Fruit fly (Drosophila melanogaster) whole organism, embryonic: ENCODE measurements around the gene CG31122.
A peak's percentile ranks its signal among the peaks of the same experiment; 100 is the strongest.

Source experiments
- Antp ChIP-seq: fragments of 200-800 bp; sonication (Bioruptor generic); optimal IDR thresholded peaks from 3 replicates; lab custom pipeline; 2016; ENCODE audit warnings: missing biosample characterization, missing genetic modification characterization
- BEAF-32 ChIP-seq: fragments of 200-800 bp; sonication (Bioruptor generic); optimal IDR thresholded peaks from 3 replicates; lab custom pipeline; 2017; ENCODE audit warnings: missing biosample characterization, missing genetic modification characterization, mild to moderate bottlenecking, moderate library complexity, missing genetic modification reagents
- CG10462 ChIP-seq: fragments of 200-800 bp; sonication (Bioruptor generic); optimal IDR thresholded peaks from 2 replicates; lab custom pipeline; 2016; ENCODE audit warnings: missing biosample characterization, missing genetic modification characterization
- CG10959 ChIP-seq: fragments of 200-800 bp; sonication (Bioruptor generic); IDR thresholded peaks from 2 replicates; pipeline ENCODE4 v1.3.6; 2022; ENCODE audit warnings: missing biosample characterization, missing genetic modification characterization
- CG11560 ChIP-seq: fragments of 200-800 bp; sonication (Bioruptor generic); IDR thresholded peaks from 3 replicates; pipeline ENCODE4 v1.3.6; 2022; ENCODE audit warnings: missing biosample characterization, missing genetic modification characterization
- CG13775 ChIP-seq: fragments of 200-800 bp; sonication (Bioruptor generic); optimal IDR thresholded peaks from 3 replicates; lab custom pipeline; 2017; ENCODE audit warnings: missing biosample characterization, mild to moderate bottlenecking, missing genetic modification characterization
- CG14050 ChIP-seq: fragments of 200-800 bp; sonication (Bioruptor generic); IDR thresholded peaks from 3 replicates; pipeline ENCODE4 v1.3.6; 2022; ENCODE audit warnings: missing biosample characterization, missing genetic modification characterization
- CG15011 ChIP-seq: fragments of 200-800 bp; sonication (Bioruptor generic); optimal IDR thresholded peaks from 3 replicates; lab custom pipeline; 2018; ENCODE audit warnings: missing biosample characterization, mild to moderate bottlenecking, missing genetic modification characterization
- CG15073 ChIP-seq: fragments of 200-800 bp; sonication (Bioruptor generic); optimal IDR thresholded peaks from 2 replicates; lab custom pipeline; 2016; ENCODE audit warnings: missing biosample characterization, missing genetic modification characterization
- CG1529 ChIP-seq: fragments of 200-800 bp; sonication (Bioruptor generic); optimal IDR thresholded peaks from 3 replicates; lab custom pipeline; 2018; ENCODE audit warnings: missing biosample characterization, missing genetic modification characterization
- CG1603 ChIP-seq: fragments of 200-800 bp; sonication (Bioruptor generic); optimal IDR thresholded peaks from 2 replicates; lab custom pipeline; 2019; ENCODE audit warnings: missing biosample characterization, mild to moderate bottlenecking, missing genetic modification characterization, moderate library complexity
- CG16815 ChIP-seq: fragments of 200-800 bp; sonication (Bioruptor generic); optimal IDR thresholded peaks from 3 replicates; lab custom pipeline; 2017; ENCODE audit warnings: missing biosample characterization, mild to moderate bottlenecking, missing genetic modification characterization
- CG16863 ChIP-seq: fragments of 200-800 bp; sonication (Bioruptor generic); optimal IDR thresholded peaks from 3 replicates; lab custom pipeline; 2016; ENCODE audit warnings: missing biosample characterization, missing genetic modification characterization
- CG17359 ChIP-seq: fragments of 200-800 bp; sonication (Bioruptor generic); optimal IDR thresholded peaks from 3 replicates; lab custom pipeline; 2018; ENCODE audit warnings: missing biosample characterization, mild to moderate bottlenecking, missing genetic modification characterization, moderate library complexity
- CG18011 ChIP-seq: fragments of 200-800 bp; sonication (Bioruptor generic); optimal IDR thresholded peaks from 2 replicates; lab custom pipeline; 2017; ENCODE audit warnings: missing biosample characterization, missing genetic modification characterization, mild to moderate bottlenecking, moderate library complexity, missing genotype
- CG2875 ChIP-seq: fragments of 200-800 bp; sonication (Bioruptor generic); optimal IDR thresholded peaks from 2 replicates; lab custom pipeline; 2017; ENCODE audit warnings: missing biosample characterization, mild to moderate bottlenecking, missing genetic modification characterization, missing genetic modification reagents
- CG3726 ChIP-seq: fragments of 200-800 bp; sonication (Bioruptor generic); IDR thresholded peaks from 3 replicates; pipeline ENCODE4, ENCODE4 v1.3.6; 2022; ENCODE audit warnings: missing biosample characterization, missing genetic modification characterization
- CG4328 ChIP-seq: fragments of 200-800 bp; sonication (Bioruptor generic); optimal IDR thresholded peaks from 3 replicates; lab custom pipeline; 2017; ENCODE audit warnings: missing biosample characterization, missing genetic modification reagents, missing genetic modification characterization
- CG43689 ChIP-seq: fragments of 200-800 bp; sonication (Bioruptor generic); IDR thresholded peaks from 2 replicates; pipeline ENCODE4 v1.3.6; 2022; ENCODE audit warnings: missing biosample characterization, missing genetic modification characterization
- CG4424 ChIP-seq: fragments of 200-800 bp; sonication (Bioruptor generic); optimal IDR thresholded peaks from 3 replicates; lab custom pipeline; 2016; ENCODE audit warnings: missing biosample characterization, missing genetic modification characterization
- CG8089 ChIP-seq: fragments of 200-800 bp; sonication (Bioruptor generic); optimal IDR thresholded peaks from 3 replicates; lab custom pipeline; 2016; ENCODE audit warnings: missing biosample characterization, missing genetic modification characterization
- CG8359 ChIP-seq: fragments of 200-800 bp; sonication (Bioruptor generic); optimal IDR thresholded peaks from 2 replicates; lab custom pipeline; 2017; ENCODE audit warnings: missing biosample characterization, mild to moderate bottlenecking, missing genetic modification characterization, borderline replicate concordance
- CG8388 ChIP-seq: fragments of 200-800 bp; sonication (Bioruptor generic); optimal IDR thresholded peaks from 2 replicates; lab custom pipeline; 2019; ENCODE audit warnings: missing biosample characterization, mild to moderate bottlenecking, missing genetic modification characterization, moderate library complexity
- CG8924 ChIP-seq: fragments of 200-800 bp; optimal IDR thresholded peaks from 3 replicates; lab custom pipeline; 2019; ENCODE audit warnings: missing biosample characterization, mild to moderate bottlenecking, missing genetic modification characterization, moderate library complexity
- CHES-1-like ChIP-seq: fragments of 200-800 bp; sonication (Bioruptor generic); optimal IDR thresholded peaks from 2 replicates; lab custom pipeline; 2016; ENCODE audit warnings: missing biosample characterization, missing genetic modification characterization
- Gug ChIP-seq: fragments of 200-800 bp; sonication (Bioruptor generic); IDR thresholded peaks from 4 replicates; pipeline ENCODE4 v1.3.6; 2022; ENCODE audit warnings: missing biosample characterization, missing genetic modification characterization
- HLHmδ ChIP-seq: fragments of 200-800 bp; sonication (Bioruptor generic); optimal IDR thresholded peaks from 2 replicates; lab custom pipeline; 2018; ENCODE audit warnings: missing biosample characterization, mild to moderate bottlenecking, missing genetic modification characterization, moderate library complexity
- MTF-1 ChIP-seq: fragments of 200-800 bp; sonication (Bioruptor generic); optimal IDR thresholded peaks from 2 replicates; lab custom pipeline; 2018; ENCODE audit warnings: missing biosample characterization, mild to moderate bottlenecking, missing genetic modification characterization, borderline replicate concordance
- Poxn ChIP-seq: fragments of 200-800 bp; sonication (Bioruptor generic); IDR thresholded peaks from 2 replicates; pipeline ENCODE4 v1.3.6; 2022; ENCODE audit warnings: missing biosample characterization, missing genetic modification characterization
- Sox102F ChIP-seq: fragments of 200-800 bp; sonication (Bioruptor generic); optimal IDR thresholded peaks from 2 replicates; lab custom pipeline; 2018; ENCODE audit warnings: missing biosample characterization, mild to moderate bottlenecking, missing genetic modification characterization, moderate library complexity
- az2 ChIP-seq: fragments of 200-800 bp; sonication (Bioruptor generic); optimal IDR thresholded peaks from 3 replicates; lab custom pipeline; 2016; ENCODE audit warnings: missing biosample characterization, missing genetic modification characterization
- bcd ChIP-seq: fragments of 200-800 bp; sonication (Bioruptor generic); optimal IDR thresholded peaks from 2 replicates; lab custom pipeline; 2017; ENCODE audit warnings: missing biosample characterization, mild to moderate bottlenecking, missing genetic modification characterization
- chn ChIP-seq: fragments of 200-800 bp; sonication (Bioruptor generic); optimal IDR thresholded peaks from 2 replicates; lab custom pipeline; 2016; ENCODE audit warnings: missing biosample characterization, missing genetic modification characterization
- gce ChIP-seq: fragments of 200-800 bp; sonication (Bioruptor generic); IDR thresholded peaks from 3 replicates; pipeline ENCODE4 v1.3.6; 2022; ENCODE audit warnings: missing biosample characterization, missing genetic modification characterization
- inv ChIP-seq: fragments of 200-800 bp; sonication (Bioruptor generic); IDR thresholded peaks from 2 replicates; pipeline ENCODE4 v1.3.6; 2022; ENCODE audit warnings: missing biosample characterization, missing genetic modification characterization; ENCODE audit not compliant: partially characterized antibody
- klu ChIP-seq: fragments of 200-800 bp; sonication (Bioruptor generic); IDR thresholded peaks from 2 replicates; pipeline ENCODE4 v1.3.6; 2022; ENCODE audit warnings: missing biosample characterization, missing genetic modification characterization
- prd ChIP-seq, 3 experiments: fragments of >200 bp in 2 of 3; fragments of 200-800 bp in 1 of 3; sonication (Bioruptor generic) in 1 of 3; optimal IDR thresholded peaks in 2 of 3; IDR thresholded peaks in 1 of 3; 2 replicates in 2 of 3; 3 replicates in 1 of 3; pipeline versions ENCODE4 v1.3.6 to Lab custom; 2017 to 2022; ENCODE audit warnings: missing biosample characterization in 1 of 3, missing genetic modification characterization in 1 of 3
- row ChIP-seq: fragments of 200-800 bp; sonication (Bioruptor generic); IDR thresholded peaks from 3 replicates; pipeline ENCODE4 v1.3.6; 2022; ENCODE audit warnings: missing biosample characterization, missing genetic modification characterization
- sc ChIP-seq, 3 experiments: fragments of >200 bp in 2 of 3; fragments of 200-800 bp in 1 of 3; sonication (Bioruptor generic) in 1 of 3; optimal IDR thresholded peaks; 2 replicates in 2 of 3; 3 replicates in 1 of 3; lab custom pipeline; 2017; ENCODE audit warnings: mild to moderate bottlenecking in 1 of 3, missing biosample characterization in 1 of 3, missing genetic modification characterization in 1 of 3, missing genetic modification reagents in 1 of 3
- sens ChIP-seq: fragments of 200-800 bp; sonication (Bioruptor generic); peaks from one replicate; lab custom pipeline; 2016; ENCODE audit warnings: missing biosample characterization, missing genetic modification characterization
- sima ChIP-seq: fragments of 200-800 bp; sonication (Bioruptor generic); optimal IDR thresholded peaks from 2 replicates; lab custom pipeline; 2016; ENCODE audit warnings: missing biosample characterization, missing genetic modification characterization
- sob ChIP-seq: fragments of 200-800 bp; sonication (Bioruptor generic); IDR thresholded peaks from 2 replicates; pipeline ENCODE4 v1.3.6; 2022; ENCODE audit warnings: missing biosample characterization, missing genetic modification characterization
- sqz ChIP-seq: fragments of 200-800 bp; sonication (Bioruptor generic); optimal IDR thresholded peaks from 3 replicates; lab custom pipeline; 2018; ENCODE audit warnings: missing biosample characterization, mild to moderate bottlenecking, missing genetic modification characterization
- stc ChIP-seq: fragments of 200-800 bp; sonication (Bioruptor generic); IDR thresholded peaks from 2 replicates; pipeline ENCODE4 v1.3.6; 2022; ENCODE audit warnings: missing biosample characterization, missing genetic modification characterization
- tup ChIP-seq: fragments of 200-800 bp; sonication (Bioruptor generic); optimal IDR thresholded peaks from 2 replicates; lab custom pipeline; 2016; ENCODE audit warnings: missing biosample characterization, mild to moderate bottlenecking, missing genetic modification characterization, moderate library complexity
- vfl ChIP-seq: fragments of 200-800 bp; sonication (Bioruptor generic); optimal IDR thresholded peaks from 2 replicates; lab custom pipeline; 2016; ENCODE audit warnings: missing biosample characterization, missing genetic modification characterization
- vnd ChIP-seq: fragments of 200-800 bp; sonication (Bioruptor generic); IDR thresholded peaks from 3 replicates; pipeline ENCODE4 v1.3.6; 2022; ENCODE audit warnings: missing biosample characterization, missing genetic modification characterization; ENCODE audit not compliant: partially characterized antibody
- vvl ChIP-seq: fragments of 200-800 bp; sonication (Bioruptor generic); IDR thresholded peaks from 2 replicates; pipeline ENCODE4 v1.3.6; 2022; ENCODE audit warnings: missing biosample characterization, missing genetic modification characterization

CG31122 gene

DNA sequence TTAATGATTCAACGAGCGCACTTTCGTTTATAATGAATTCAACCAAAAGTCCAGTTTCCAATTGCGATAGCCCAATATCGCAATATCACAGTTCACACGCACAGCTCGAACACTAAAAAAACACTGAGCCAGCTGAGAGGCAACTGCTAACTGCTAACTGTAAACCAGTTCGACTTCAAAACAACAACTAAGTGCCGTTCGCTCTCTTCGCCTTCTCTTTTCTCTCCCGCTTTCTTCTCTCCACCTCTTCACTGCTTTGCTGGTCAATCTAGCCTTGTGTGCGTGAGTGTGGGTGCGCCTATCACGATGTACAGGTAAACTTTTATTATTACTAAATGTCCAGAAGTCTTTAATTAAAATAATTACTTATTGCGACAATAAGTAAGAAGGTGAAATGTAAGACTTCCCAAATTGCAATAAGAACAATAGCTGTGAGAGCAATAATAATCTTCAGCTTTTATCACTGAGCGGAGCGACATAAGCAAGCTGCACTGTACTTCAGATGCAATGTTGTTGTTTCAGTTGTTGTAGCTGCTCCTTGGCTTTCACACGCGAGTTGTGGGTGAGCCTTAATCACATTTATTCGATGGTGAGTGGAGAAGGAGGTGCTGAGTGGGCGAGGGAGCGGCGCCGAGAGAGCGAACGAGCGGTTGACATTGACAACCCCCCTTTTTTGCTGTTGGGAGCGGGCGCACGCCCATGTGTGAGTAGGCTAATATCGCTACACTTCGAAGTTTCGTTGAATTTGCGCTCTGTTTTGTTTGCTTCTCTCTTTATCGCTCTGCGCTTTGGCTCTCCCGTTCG, 15.7 kb downstream of the CG31122 start, which contains the start of gene Vti1b (continued):
- peak; percentile 96 for TF ChIP-seq CG8924
- TF ChIP-seq sc (optimal IDR thresholded peaks at IDR 0.05; lab: Kevin White, UChicago), result no peak
- TF ChIP-seq sc (GFP tag; optimal IDR thresholded peaks at IDR 0.05; lab: Kevin White, UChicago), result peak; percentile 93
- TF ChIP-seq chn (GFP tag; lab: Kevin White, UChicago), result peak; percentile 96
- peak; percentile 88 for TF ChIP-seq CG2875 (GFP tag; lab: Kevin White, UChicago)
- peak; percentile 98 for TF ChIP-seq row (GFP tag; lab: Robert Waterston, UW)
- TF ChIP-seq bcd (GFP tag; lab: Kevin White, UChicago), result peak; percentile 94
- TF ChIP-seq Sox102F (GFP tag; lab: Kevin White, UChicago), result peak; percentile 97
- peak; percentile 88 for TF ChIP-seq CG13775 (GFP tag; lab: Kevin White, UChicago)
- peak; percentile 75; the same call in 2 of the 3 replicates for TF ChIP-seq CG11560
- TF ChIP-seq vvl (GFP tag; lab: Robert Waterston, UW), result peak; percentile 97
- TF ChIP-seq inv (GFP tag; lab: Robert Waterston, UW), result no peak
- TF ChIP-seq CG14050, result peak; percentile 90
- peak; percentile 90 for TF ChIP-seq CHES-1-like (GFP tag; lab: Kevin White, UChicago)
- peak; percentile 79 for TF ChIP-seq MTF-1
- TF ChIP-seq CG1603, result peak; percentile 87
- TF ChIP-seq CG8359 (GFP tag; lab: Kevin White, UChicago), result peak; percentile 84
- no peak for TF ChIP-seq sima (GFP tag; lab: Kevin White, UChicago)
- peak; percentile 91 for TF ChIP-seq stc
- peak; percentile 93 for TF ChIP-seq CG1529 (GFP tag; lab: Kevin White, UChicago)
- peak; percentile 97 for TF ChIP-seq CG17359 (tag; lab: Kevin White, UChicago)
- TF ChIP-seq CG15073 (GFP tag; lab: Kevin White, UChicago), result peak; percentile 61
- TF ChIP-seq CG3726, result peak; percentile 81
- TF ChIP-seq Gug, result peak; percentile 94
- TF ChIP-seq sqz (GFP tag; lab: Kevin White, UChicago), result peak; percentile 48
- peak; percentile 94 for TF ChIP-seq CG16815 (GFP tag; lab: Kevin White, UChicago)
- peak; percentile 93 for TF ChIP-seq klu (GFP tag; lab: Robert Waterston, UW)
- peak; percentile 96 for TF ChIP-seq az2 (GFP tag; lab: Kevin White, UChicago)
- peak; percentile 85 for TF ChIP-seq CG15011 (GFP tag; lab: Kevin White, UChicago)
- TF ChIP-seq BEAF-32 (GFP tag; lab: Kevin White, UChicago), result peak; percentile 26
- TF ChIP-seq HLHmδ (GFP tag; lab: Kevin White, UChicago), result peak; percentile 62
- peak; percentile 85 for TF ChIP-seq Antp
- TF ChIP-seq gce, result peak; percentile 93
- peak; percentile 78 for TF ChIP-seq sob (GFP tag; lab: Robert Waterston, UW)
- peak; percentile 75 for TF ChIP-seq CG10462 (GFP tag; lab: Kevin White, UChicago)
- TF ChIP-seq tup (GFP tag; lab: Kevin White, UChicago), result peak; percentile 79
- TF ChIP-seq CG43689, result peak; percentile 69
- TF ChIP-seq CG4424 (GFP tag; lab: Kevin White, UChicago), result peak; percentile 96
- TF ChIP-seq CG4328 (GFP tag; lab: Kevin White, UChicago), result peak; percentile 72
- TF ChIP-seq sens (GFP tag; lab: Kevin White, UChicago), result peak; percentile 98
- peak; percentile 92 for TF ChIP-seq CG8388 (GFP tag; lab: Kevin White, UChicago)
- TF ChIP-seq vfl, result peak; percentile 78
- TF ChIP-seq Poxn (GFP tag; lab: Robert Waterston, UW), result peak; percentile 62
- TF ChIP-seq CG16863 (GFP tag; lab: Kevin White, UChicago), result peak; percentile 94
- peak; percentile 89 for TF ChIP-seq CG10959 (GFP tag; lab: Robert Waterston, UW)
- TF ChIP-seq prd (optimal IDR thresholded peaks at IDR 0.05; lab: Kevin White, UChicago), result no peak
- TF ChIP-seq prd (GFP tag; IDR thresholded peaks at IDR 0.05; lab: Robert Waterston, UW), result peak; percentile 96
- peak; percentile 73 for TF ChIP-seq CG18011 (GFP tag; lab: Kevin White, UChicago)
- TF ChIP-seq CG8089 (GFP tag; lab: Kevin White, UChicago), result peak; percentile 93
- TF ChIP-seq vnd (GFP tag; lab: Robert Waterston, UW), result no peak
